Fruit fly (Drosophila melanogaster): Measurements from ENCODE around the gene Snx21.

Gene Snx21

DNA sequence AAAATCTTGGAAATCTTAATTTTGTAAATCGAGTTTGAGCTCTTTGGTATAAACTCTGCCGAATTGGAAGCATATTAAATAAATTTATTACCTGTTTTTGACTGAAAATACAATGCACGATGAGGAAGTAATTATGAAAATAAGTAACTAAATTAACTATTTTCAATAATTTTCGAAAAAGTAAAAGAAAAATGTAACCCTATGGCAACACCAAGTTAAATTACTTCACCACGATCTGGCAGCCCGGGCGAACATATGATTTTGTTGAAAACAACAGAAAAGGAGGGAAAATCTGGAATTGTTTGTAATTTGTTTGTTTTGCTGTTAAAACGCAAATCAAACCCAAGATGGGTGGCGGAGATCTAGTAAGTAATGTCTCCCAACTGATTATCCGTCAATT lies 20.6 kb downstream of the Snx21 start, which contains the start of the genes CG9961 and Cwc25:
Gene CG9961, minus strand, starts transcription at position 83 of the 400 bp plus-strand sequence.
Gene Cwc25, plus strand, starts transcription at position 247 of the 400 bp plus-strand sequence.
- TF ChIP-seq CG8159 (tag; optimal IDR thresholded peaks at IDR 0.05) (peak; percentile 20), D1 (tag; optimal IDR thresholded peaks at IDR 0.05) (no peak)

- peak; percentile 48 for TF ChIP-seq EcR (GFP tag; optimal IDR thresholded peaks at IDR 0.05)
- no peak for TF ChIP-seq CG15710 (tag; optimal IDR thresholded peaks at IDR 0.05)
Measured at dm6 chr2L:2739820-2740230, 25.6 kb downstream of the Snx21 start, which contains the start of gene Hrs. Hrs (plus strand) TSS chr2L:2739986.

DNA sequence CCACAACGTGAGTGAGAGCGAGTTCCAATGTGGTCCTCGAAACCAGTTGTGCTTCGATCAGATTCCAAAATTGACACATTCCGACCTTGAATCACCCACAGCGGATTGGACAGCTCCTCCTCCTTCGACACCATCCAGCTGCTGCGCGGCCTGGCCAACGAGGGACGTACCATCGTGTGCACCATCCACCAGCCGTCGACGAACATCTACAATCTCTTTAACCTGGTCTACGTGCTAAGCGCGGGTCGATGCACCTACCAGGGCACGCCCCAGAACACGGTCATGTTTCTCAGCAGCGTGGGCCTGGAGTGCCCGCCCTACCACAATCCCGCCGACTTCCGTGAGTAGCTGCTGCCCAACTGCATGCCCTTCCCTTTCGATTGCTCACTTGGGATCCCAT lies 27.9 kb downstream of the Snx21 start:
- TF ChIP-seq CG8301 (tag; optimal IDR thresholded peaks at IDR 0.05) (no peak), EcR (GFP tag; optimal IDR thresholded peaks at IDR 0.05) (peak; percentile 95), Ets98B (GFP tag; IDR thresholded peaks at IDR 0.05) (no peak), rn (GFP tag; IDR thresholded peaks at IDR 0.05) (no peak), CG32121 (GFP tag; IDR thresholded peaks at IDR 0.05) (no peak)

DNA sequence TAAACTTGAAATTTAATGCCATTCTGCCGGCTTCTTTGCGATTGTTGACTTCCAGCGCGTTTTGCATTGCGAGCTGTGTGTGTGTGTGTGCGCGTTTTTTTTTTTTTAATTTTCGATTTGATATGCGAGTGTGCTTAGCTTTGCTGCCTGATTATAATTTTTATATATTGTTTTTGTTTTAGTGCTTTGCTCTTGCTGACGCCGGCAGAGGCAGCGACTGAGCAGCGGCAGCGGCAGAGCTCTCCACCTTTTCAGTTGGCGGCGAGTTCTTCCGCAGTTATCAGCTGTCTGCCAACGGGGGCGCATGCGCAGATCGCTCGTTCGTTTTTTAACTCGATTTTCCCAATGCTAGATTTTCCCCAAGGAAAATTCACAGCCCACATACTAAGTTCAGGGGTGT lies 29.9 kb downstream of the Snx21 start:
- peak; percentile 35 for TF ChIP-seq EcR (GFP tag; optimal IDR thresholded peaks at IDR 0.05)
- no peak for TF ChIP-seq CG10348 (GFP tag; IDR thresholded peaks at IDR 0.05)
- TF ChIP-seq fd96Ca (GFP tag; IDR thresholded peaks at IDR 0.05) = no peak

dm6 chr2L:2734946-2735345 lies 30.5 kb downstream of the Snx21 start:
- no peak for TF ChIP-seq Ets98B (GFP tag; IDR thresholded peaks at IDR 0.05)
- peak; percentile 23 for TF ChIP-seq CG9948 (tag; optimal IDR thresholded peaks at IDR 0.05)
- TF ChIP-seq CG4496 (GFP tag; IDR thresholded peaks at IDR 0.05) = 0 out of 3 replicates have a peak, but pooled peaks have one; percentile 14
- TF ChIP-seq CG14655 (GFP tag; optimal IDR thresholded peaks at IDR 0.05) = peak; percentile 24
- no peak for TF ChIP-seq EcR (GFP tag; optimal IDR thresholded peaks at IDR 0.05)
- TF ChIP-seq CG15710 (tag; optimal IDR thresholded peaks at IDR 0.05) = peak; percentile 19
- peak; percentile 32 for TF ChIP-seq CG8159 (tag; optimal IDR thresholded peaks at IDR 0.05)

DNA sequence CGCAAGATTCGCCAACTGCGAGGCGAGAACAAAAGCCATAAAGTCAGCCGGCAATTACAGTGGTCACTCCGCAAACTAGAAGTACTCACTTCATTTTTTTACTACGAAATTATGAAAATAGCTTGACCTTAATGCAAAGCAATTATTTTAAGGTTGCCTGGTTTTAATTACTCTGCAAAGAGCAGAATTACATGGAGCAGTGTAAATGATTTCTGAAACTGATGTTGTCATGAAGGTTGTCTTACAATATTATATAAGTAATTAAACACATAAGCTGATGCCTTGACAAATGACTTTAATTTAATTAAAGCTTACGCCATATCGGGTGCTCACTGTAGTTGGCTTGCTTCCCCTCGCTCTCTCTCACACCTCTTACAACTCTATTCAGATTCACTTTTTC lies 31.2 kb downstream of the Snx21 start:
- peak; percentile 48; the same call in 1 of the 2 replicates for TF ChIP-seq rn (GFP tag; IDR thresholded peaks at IDR 0.05)
- peak; percentile 87 for TF ChIP-seq CG8301 (tag; optimal IDR thresholded peaks at IDR 0.05)
- TF ChIP-seq CG9948 (tag; optimal IDR thresholded peaks at IDR 0.05) = peak; percentile 85
- TF ChIP-seq CG13204 (GFP tag; optimal IDR thresholded peaks at IDR 0.05) = peak; percentile 68
- peak; percentile 70 for TF ChIP-seq gl (tag; optimal IDR thresholded peaks at IDR 0.05)
- TF ChIP-seq CG8159 (tag; optimal IDR thresholded peaks at IDR 0.05) = peak; percentile 93
- peak; percentile 76 for TF ChIP-seq fd96Ca (GFP tag; IDR thresholded peaks at IDR 0.05)
- TF ChIP-seq Ets98B (GFP tag; IDR thresholded peaks at IDR 0.05) = peak; percentile 32
- TF ChIP-seq CG12605 (GFP tag; IDR thresholded peaks at IDR 0.05) = no peak
- TF ChIP-seq Snoo (tag; optimal IDR thresholded peaks at IDR 0.05) = peak; percentile 45
- TF ChIP-seq D1 (tag; optimal IDR thresholded peaks at IDR 0.05) = no peak
- TF ChIP-seq CG10348 (GFP tag; IDR thresholded peaks at IDR 0.05) = no peak
- TF ChIP-seq Pif1B (GFP tag; optimal IDR thresholded peaks at IDR 0.05) = peak; percentile 80
- TF ChIP-seq CG32121 (GFP tag; IDR thresholded peaks at IDR 0.05) = peak; percentile 77; the same call in 1 of the 2 replicates
- TF ChIP-seq EcR (GFP tag; optimal IDR thresholded peaks at IDR 0.05) = no peak
- TF ChIP-seq CG14655 (GFP tag; optimal IDR thresholded peaks at IDR 0.05) = peak; percentile 92
- peak; percentile 86 for TF ChIP-seq CG17806 (tag; optimal IDR thresholded peaks at IDR 0.05)
- TF ChIP-seq CG15710 (tag; optimal IDR thresholded peaks at IDR 0.05) = peak; percentile 90
- TF ChIP-seq CG34367 (tag; optimal IDR thresholded peaks at IDR 0.05) = peak; percentile 79
- TF ChIP-seq CG4496 (GFP tag; IDR thresholded peaks at IDR 0.05) = peak; percentile 83
- TF ChIP-seq Pif1A (GFP tag; optimal IDR thresholded peaks at IDR 0.05) = peak; percentile 79

- TF ChIP-seq CG13204 (GFP tag; optimal IDR thresholded peaks at IDR 0.05) (no peak), fd96Ca (GFP tag; IDR thresholded peaks at IDR 0.05) (no peak), Pif1A (GFP tag; optimal IDR thresholded peaks at IDR 0.05) (no peak), CG32121 (GFP tag; IDR thresholded peaks at IDR 0.05) (no peak), CG9948 (tag; optimal IDR thresholded peaks at IDR 0.05) (no peak)
Measured at dm6 chr2L:2732139-2732830, 33.2 kb downstream of the Snx21 start.

Data from whole organism, pupa.